ENCODE assay signal across 1 worm cellular context in genomic region chrII:7857485-7858010, ce11.
TF ChIP-seq lines count a peak whose summit lies in the region.

Gene cec-3, minus strand, starts transcription at chrII:7857600.
Gene T09A5.15, plus strand, starts transcription at chrII:7857960.

TF ChIP-seq in whole organism, L2 larva, 48 proteins besides CTCF, POLR2A, EP300 and RAD21 (continued from another document):
- TF ChIP-seq sma-9 (GFP tag; optimal IDR thresholded peaks at IDR 0.05; lab: Kevin White, UChicago): peak; percentile 21
- no peak for TF ChIP-seq sma-9 (tag; optimal IDR thresholded peaks at IDR 0.05; lab: Kevin White, UChicago)
- no peak for TF ChIP-seq nhr-21 (tag; optimal IDR thresholded peaks at IDR 0.05; lab: Kevin White, UChicago)
- peak; percentile 4 for TF ChIP-seq F13H6.1 (tag; optimal IDR thresholded peaks at IDR 0.05; lab: Kevin White, UChicago)
- no peak for TF ChIP-seq ama-1 (optimal IDR thresholded peaks at IDR 0.05; lab: Kevin White, UChicago)
- TF ChIP-seq lin-13 (GFP tag; optimal IDR thresholded peaks at IDR 0.05; lab: Kevin White, UChicago): no peak
- no peak for TF ChIP-seq aly-2 (tag; optimal IDR thresholded peaks at IDR 0.05; lab: Kevin White, UChicago)
- no peak for TF ChIP-seq ceh-16 (tag; optimal IDR thresholded peaks at IDR 0.05; lab: Kevin White, UChicago)
- peak; percentile 2 for TF ChIP-seq nhr-25 (tag; optimal IDR thresholded peaks at IDR 0.05; lab: Kevin White, UChicago)
- TF ChIP-seq lsy-2 (tag; optimal IDR thresholded peaks at IDR 0.05; lab: Kevin White, UChicago): peak in 1 of 2 experiments; percentile 69
- TF ChIP-seq lin-11 (tag; optimal IDR thresholded peaks at IDR 0.05; lab: Kevin White, UChicago): no peak
- peak; percentile 2 for TF ChIP-seq fos-1 (tag; optimal IDR thresholded peaks at IDR 0.05; lab: Kevin White, UChicago)
- TF ChIP-seq unc-39 (tag; optimal IDR thresholded peaks at IDR 0.05; lab: Kevin White, UChicago): no peak
- no peak for TF ChIP-seq snpc-4 (tag; optimal IDR thresholded peaks at IDR 0.05; lab: Kevin White, UChicago)
- no peak for TF ChIP-seq egl-27 (tag; optimal IDR thresholded peaks at IDR 0.05; lab: Kevin White, UChicago)
